In genomic region chrX:3154562-3154961, ce11 we compare ENCODE assay signal across 5 worm cellular contexts.
A peak's percentile ranks its signal among the peaks of the same experiment; 100 is the strongest.
TF ChIP-seq lines count a peak whose summit lies in the region.

No protein-coding gene starts in this region.

TF ChIP-seq in whole organism, L1 larva, 84 proteins besides CTCF, POLR2A, EP300 and RAD21:
- TF ChIP-seq elt-2 (tag; optimal IDR thresholded peaks at IDR 0.05; lab: Kevin White, UChicago): peak; percentile 48
- no peak for TF ChIP-seq skn-1 (tag; optimal IDR thresholded peaks at IDR 0.05; lab: Kevin White, UChicago)

TF ChIP-seq in whole organism, L2 larva, 48 proteins besides CTCF, POLR2A, EP300 and RAD21:
- TF ChIP-seq nhr-129 (tag; optimal IDR thresholded peaks at IDR 0.05; lab: Kevin White, UChicago): peak; percentile 59
- TF ChIP-seq nhr-12 (tag; optimal IDR thresholded peaks at IDR 0.05; lab: Kevin White, UChicago): no peak
- TF ChIP-seq sma-9 (GFP tag; optimal IDR thresholded peaks at IDR 0.05; lab: Kevin White, UChicago): peak; percentile 34
- no peak for TF ChIP-seq sma-9 (tag; optimal IDR thresholded peaks at IDR 0.05; lab: Kevin White, UChicago)
- TF ChIP-seq nhr-237 (tag; optimal IDR thresholded peaks at IDR 0.05; lab: Kevin White, UChicago): no peak
- TF ChIP-seq fos-1 (tag; optimal IDR thresholded peaks at IDR 0.05; lab: Kevin White, UChicago): peak; percentile 39
- peak; percentile 1 for TF ChIP-seq crh-2 (tag; optimal IDR thresholded peaks at IDR 0.05; lab: Kevin White, UChicago)
TF ChIP-seq in whole organism, L2 larva: peak in this region for 4.

TF ChIP-seq in whole organism, L3 larva, 47 proteins besides CTCF, POLR2A, EP300 and RAD21:
- TF ChIP-seq elt-2 (tag; optimal IDR thresholded peaks at IDR 0.05; lab: Kevin White, UChicago): peak; percentile 49
- TF ChIP-seq pqm-1 (tag; optimal IDR thresholded peaks at IDR 0.05; lab: Kevin White, UChicago): no peak

TF ChIP-seq in whole organism, L4 larva, 104 proteins besides CTCF, POLR2A, EP300 and RAD21:
- no peak for TF ChIP-seq daf-16 (GFP tag; optimal IDR thresholded peaks at IDR 0.05; lab: Kevin White, UChicago)
- TF ChIP-seq daf-16 (tag; optimal IDR thresholded peaks at IDR 0.05; lab: Kevin White, UChicago): peak; percentile 4
- no peak for TF ChIP-seq fkh-10 (GFP tag; optimal IDR thresholded peaks at IDR 0.05; lab: Kevin White, UChicago)
- peak; percentile 85 for TF ChIP-seq ztf-7 (tag; optimal IDR thresholded peaks at IDR 0.05; lab: Kevin White, UChicago)
- no peak for TF ChIP-seq mes-2 (tag; optimal IDR thresholded peaks at IDR 0.05; lab: Kevin White, UChicago; ENCODE audit: poor library complexity, severe bottlenecking)
- no peak for TF ChIP-seq nhr-111 (GFP tag; optimal IDR thresholded peaks at IDR 0.05; lab: Kevin White, UChicago)
- TF ChIP-seq aha-1 (tag; lab: Kevin White, UChicago): peak; percentile 31
- 0 out of 2 replicates have a peak, but pooled peaks have one; percentile 16 for TF ChIP-seq dmd-6 (GFP tag; IDR thresholded peaks at IDR 0.05; lab: Robert Waterston, UW)
- no peak for TF ChIP-seq nhr-28 (tag; optimal IDR thresholded peaks at IDR 0.05; lab: Kevin White, UChicago)
- no peak for TF ChIP-seq duxl-1 (tag; optimal IDR thresholded peaks at IDR 0.05; lab: Kevin White, UChicago; ENCODE audit: poor library complexity)
- TF ChIP-seq zip-2 (tag; optimal IDR thresholded peaks at IDR 0.05; lab: Kevin White, UChicago): no peak
- no peak for TF ChIP-seq nhr-10 (tag; optimal IDR thresholded peaks at IDR 0.05; lab: Kevin White, UChicago)
- peak; percentile 20 for TF ChIP-seq dve-1 (tag; optimal IDR thresholded peaks at IDR 0.05; lab: Kevin White, UChicago; ENCODE audit: insufficient read depth)
- TF ChIP-seq hmg-1.1 (GFP tag; IDR thresholded peaks at IDR 0.05; lab: Robert Waterston, UW): no peak
- TF ChIP-seq snpc-4 (tag; optimal IDR thresholded peaks at IDR 0.05; lab: Kevin White, UChicago): no peak
- TF ChIP-seq php-3 (GFP tag; IDR thresholded peaks at IDR 0.05; lab: Robert Waterston, UW): peak; percentile 34; the same call in 1 of the 2 replicates
- TF ChIP-seq lin-13 (GFP tag; optimal IDR thresholded peaks at IDR 0.05; lab: Kevin White, UChicago): no peak
- TF ChIP-seq zfp-2 (tag; optimal IDR thresholded peaks at IDR 0.05; lab: Kevin White, UChicago): no peak

TF ChIP-seq in whole organism, young adult, 124 proteins besides CTCF, POLR2A, EP300 and RAD21:
- TF ChIP-seq nhr-80 (tag; optimal IDR thresholded peaks at IDR 0.05; lab: Kevin White, UChicago) (peak; percentile 75), B0261.1 (tag; optimal IDR thresholded peaks at IDR 0.05; lab: Kevin White, UChicago) (no peak)
